Fruit fly (Drosophila melanogaster) whole organism, embryonic: ENCODE measurements around the gene CG1628.

Experiments
- BtbVII ChIP-seq: fragments of 200-800 bp; sonication (Bioruptor generic); optimal IDR thresholded peaks from 3 replicates; lab custom pipeline; 2017; ENCODE audit warnings: missing biosample characterization, mild to moderate bottlenecking, missing genetic modification characterization
- CG10267 ChIP-seq: fragments of 200-800 bp; sonication (Bioruptor generic); optimal IDR thresholded peaks from 2 replicates; lab custom pipeline; 2018; ENCODE audit warnings: missing biosample characterization, mild to moderate bottlenecking, missing genetic modification characterization, moderate library complexity
- CG10431 ChIP-seq: fragments of 200-800 bp; sonication (Bioruptor generic); optimal IDR thresholded peaks from 3 replicates; lab custom pipeline; 2018; ENCODE audit warnings: missing biosample characterization, mild to moderate bottlenecking, missing genetic modification characterization
- CG10654 ChIP-seq: fragments of 200-800 bp; sonication (Bioruptor generic); optimal IDR thresholded peaks from 2 replicates; lab custom pipeline; 2016; ENCODE audit warnings: missing biosample characterization, missing genetic modification characterization
- CG10979 ChIP-seq: fragments of 200-800 bp; sonication (Bioruptor generic); optimal IDR thresholded peaks from 2 replicates; lab custom pipeline; 2018; ENCODE audit warnings: missing biosample characterization, mild to moderate bottlenecking, missing genetic modification characterization, moderate library complexity
- CG11696 ChIP-seq: fragments of 200-800 bp; sonication (Bioruptor generic); IDR thresholded peaks from 2 replicates; pipeline ENCODE4 v1.3.6; 2022; ENCODE audit warnings: missing biosample characterization, missing genetic modification characterization
- CG12155 ChIP-seq: fragments of 200-800 bp; sonication (Bioruptor generic); optimal IDR thresholded peaks from 3 replicates; lab custom pipeline; 2016; ENCODE audit warnings: missing biosample characterization, missing genetic modification characterization
- CG12659 ChIP-seq: fragments of 200-800 bp; sonication (Bioruptor generic); optimal IDR thresholded peaks from 3 replicates; lab custom pipeline; 2017; ENCODE audit warnings: mild to moderate bottlenecking, missing biosample characterization, missing genetic modification reagents, missing genetic modification characterization
- CG12942 ChIP-seq: fragments of 200-800 bp; sonication (Bioruptor generic); optimal IDR thresholded peaks from 3 replicates; lab custom pipeline; 2016; ENCODE audit warnings: missing biosample characterization, missing genetic modification characterization
- CG13624 ChIP-seq: fragments of 200-800 bp; sonication (Bioruptor generic); optimal IDR thresholded peaks from 2 replicates; lab custom pipeline; 2016; ENCODE audit warnings: missing biosample characterization, missing genetic modification characterization
- CG14050 ChIP-seq: fragments of 200-800 bp; sonication (Bioruptor generic); IDR thresholded peaks from 3 replicates; pipeline ENCODE4 v1.3.6; 2022; ENCODE audit warnings: missing biosample characterization, missing genetic modification characterization
- CG1529 ChIP-seq: fragments of 200-800 bp; sonication (Bioruptor generic); optimal IDR thresholded peaks from 3 replicates; lab custom pipeline; 2018; ENCODE audit warnings: missing biosample characterization, missing genetic modification characterization
- CG17328 ChIP-seq: fragments of 200-800 bp; sonication (Bioruptor generic); IDR thresholded peaks from 2 replicates; pipeline ENCODE4 v1.3.6; 2022; ENCODE audit warnings: missing biosample characterization, missing genetic modification characterization
- CG17802 ChIP-seq: fragments of 200-800 bp; sonication (Bioruptor generic); optimal IDR thresholded peaks from 2 replicates; lab custom pipeline; 2018; ENCODE audit warnings: missing biosample characterization, mild to moderate bottlenecking, missing genetic modification characterization, moderate library complexity
- CG18599 ChIP-seq: fragments of 200-800 bp; sonication (Bioruptor generic); optimal IDR thresholded peaks from 3 replicates; lab custom pipeline; 2017; ENCODE audit warnings: missing biosample characterization, missing genetic modification characterization, mild to moderate bottlenecking, moderate library complexity, missing genetic modification reagents
- CG18764 ChIP-seq: fragments of 200-800 bp; sonication (Bioruptor generic); optimal IDR thresholded peaks from 3 replicates; lab custom pipeline; 2016; ENCODE audit warnings: missing biosample characterization, missing genetic modification characterization
- CG2120 ChIP-seq: fragments of 200-800 bp; sonication (Bioruptor generic); optimal IDR thresholded peaks from 3 replicates; lab custom pipeline; 2016; ENCODE audit warnings: missing biosample characterization, missing genetic modification characterization
- CG2678 ChIP-seq: fragments of 200-800 bp; sonication (Bioruptor generic); optimal IDR thresholded peaks from 3 replicates; lab custom pipeline; 2019; ENCODE audit warnings: missing biosample characterization, mild to moderate bottlenecking, missing genetic modification characterization, moderate library complexity
- CG6254 ChIP-seq: fragments of 200-800 bp; sonication (Bioruptor generic); optimal IDR thresholded peaks from 3 replicates; lab custom pipeline; 2017; ENCODE audit warnings: mild to moderate bottlenecking, missing biosample characterization, missing genetic modification reagents, missing genetic modification characterization
- CG7839 ChIP-seq: fragments of 200-800 bp; sonication (Bioruptor generic); optimal IDR thresholded peaks from 3 replicates; lab custom pipeline; 2018; ENCODE audit warnings: missing biosample characterization, mild to moderate bottlenecking, missing genetic modification characterization, moderate library complexity
- CG8281 ChIP-seq: fragments of 200-800 bp; sonication (Bioruptor generic); optimal IDR thresholded peaks from 2 replicates; lab custom pipeline; 2018; ENCODE audit warnings: missing biosample characterization, mild to moderate bottlenecking, missing genetic modification characterization, moderate library complexity
- CG8765 ChIP-seq: fragments of 200-800 bp; sonication (Bioruptor generic); IDR thresholded peaks from 2 replicates; pipeline ENCODE4 v1.3.6; 2022; ENCODE audit warnings: missing biosample characterization, missing genetic modification characterization
- Camta ChIP-seq: fragments of 200-800 bp; sonication (Bioruptor generic); optimal IDR thresholded peaks from 2 replicates; lab custom pipeline; 2016; ENCODE audit warnings: missing biosample characterization, missing genetic modification characterization
- Dref ChIP-seq: fragments of 200-800 bp; sonication (Bioruptor generic); IDR thresholded peaks from 2 replicates; pipeline ENCODE4 v1.3.6; 2022; ENCODE audit warnings: missing biosample characterization, missing genetic modification characterization
- ERR ChIP-seq: fragments of 200-800 bp; sonication (Bioruptor generic); optimal IDR thresholded peaks from 2 replicates; lab custom pipeline; 2016; ENCODE audit warnings: missing biosample characterization, missing genetic modification characterization
- HLH3B ChIP-seq: fragments of 200-800 bp; sonication (Bioruptor generic); IDR thresholded peaks from 2 replicates; pipeline ENCODE4 v1.3.6; 2022; ENCODE audit warnings: missing biosample characterization, missing genetic modification characterization
- Hmr ChIP-seq: fragments of 200-800 bp; sonication (Bioruptor generic); optimal IDR thresholded peaks from 3 replicates; lab custom pipeline; 2017; ENCODE audit warnings: mild to moderate bottlenecking, missing biosample characterization, missing genetic modification reagents, missing genetic modification characterization
- Hmx ChIP-seq: fragments of 200-800 bp; sonication (Bioruptor generic); optimal IDR thresholded peaks from 2 replicates; lab custom pipeline; 2016; ENCODE audit warnings: missing biosample characterization, missing genetic modification characterization
- Hr3 ChIP-seq: fragments of 200-800 bp; sonication (Bioruptor generic); optimal IDR thresholded peaks from 3 replicates; lab custom pipeline; 2016; ENCODE audit warnings: missing biosample characterization, missing genetic modification characterization
- NK7.1 ChIP-seq: fragments of 200-800 bp; sonication (Bioruptor generic); optimal IDR thresholded peaks from 3 replicates; lab custom pipeline; 2016; ENCODE audit warnings: missing biosample characterization, missing genetic modification characterization
- Oli ChIP-seq: fragments of 200-800 bp; sonication (Bioruptor generic); optimal IDR thresholded peaks from 2 replicates; lab custom pipeline; 2018; ENCODE audit warnings: missing biosample characterization, mild to moderate bottlenecking, missing genetic modification characterization, moderate library complexity
- Ptx1 ChIP-seq: fragments of 200-800 bp; sonication (Bioruptor generic); IDR thresholded peaks from 2 replicates; pipeline ENCODE4 v1.3.6; 2022; ENCODE audit warnings: missing biosample characterization, missing genetic modification characterization
- bcd ChIP-seq: fragments of 200-800 bp; sonication (Bioruptor generic); optimal IDR thresholded peaks from 2 replicates; lab custom pipeline; 2017; ENCODE audit warnings: missing biosample characterization, mild to moderate bottlenecking, missing genetic modification characterization
- cato ChIP-seq: fragments of 200-800 bp; sonication (Bioruptor generic); optimal IDR thresholded peaks from 2 replicates; lab custom pipeline; 2016; ENCODE audit warnings: missing biosample characterization, missing genetic modification characterization, borderline replicate concordance
- caup ChIP-seq: fragments of 200-800 bp; sonication (Bioruptor generic); optimal IDR thresholded peaks from 3 replicates; lab custom pipeline; 2017; ENCODE audit warnings: missing biosample characterization, mild to moderate bottlenecking, missing genetic modification characterization, moderate library complexity; ENCODE audit not compliant: severe bottlenecking
- croc ChIP-seq: fragments of 200-800 bp; sonication (Bioruptor generic); conservative IDR thresholded peaks from 3 replicates; pipeline ENCODE4 v1.3.6; 2022; ENCODE audit warnings: missing biosample characterization, missing genetic modification characterization
- dati ChIP-seq: fragments of 200-800 bp; sonication (Bioruptor generic); IDR thresholded peaks from 2 replicates; pipeline ENCODE4 v1.3.6; 2022; ENCODE audit warnings: missing biosample characterization, missing genetic modification characterization
- en ChIP-seq: fragments of 200-800 bp; sonication (Bioruptor generic); optimal IDR thresholded peaks from 2 replicates; lab custom pipeline; 2016; ENCODE audit warnings: missing biosample characterization, missing genetic modification characterization
- gfzf ChIP-seq: fragments of 200-800 bp; sonication (Bioruptor generic); optimal IDR thresholded peaks from 2 replicates; lab custom pipeline; 2016; ENCODE audit warnings: missing biosample characterization, mild to moderate bottlenecking, missing genetic modification characterization, moderate library complexity
- hkb ChIP-seq, 2 experiments: fragments of 200-800 bp in 1 of 2; fragments of >200 bp in 1 of 2; sonication (Bioruptor generic) in 1 of 2; IDR thresholded peaks in 1 of 2; optimal IDR thresholded peaks in 1 of 2; 2 replicates each; pipeline versions ENCODE4 v1.3.6 to Lab custom; 2017 to 2022; ENCODE audit warnings: missing biosample characterization in 1 of 2, missing genetic modification characterization in 1 of 2
- maf-S ChIP-seq: fragments of 200-800 bp; sonication (Bioruptor generic); optimal IDR thresholded peaks from 2 replicates; lab custom pipeline; 2016; ENCODE audit warnings: missing biosample characterization, missing genetic modification characterization
- mam ChIP-seq: fragments of 200-800 bp; sonication (Bioruptor generic); optimal IDR thresholded peaks from 3 replicates; lab custom pipeline; 2016; ENCODE audit warnings: missing biosample characterization, missing genetic modification characterization
- onecut ChIP-seq: fragments of 200-800 bp; sonication (Bioruptor generic); IDR thresholded peaks from 2 replicates; pipeline ENCODE4 v1.3.6; 2022; ENCODE audit warnings: missing biosample characterization, missing genetic modification characterization
- phol ChIP-seq: fragments of 200-800 bp; sonication (Bioruptor generic); optimal IDR thresholded peaks from 3 replicates; lab custom pipeline; 2018; ENCODE audit warnings: missing biosample characterization, mild to moderate bottlenecking, missing genetic modification characterization, moderate library complexity
- psq ChIP-seq: fragments of 200-800 bp; sonication (Bioruptor generic); optimal IDR thresholded peaks from 2 replicates; lab custom pipeline; 2017; ENCODE audit warnings: missing biosample characterization, missing genetic modification characterization
- ranshi ChIP-seq: fragments of 200-800 bp; sonication (Bioruptor generic); IDR thresholded peaks from 2 replicates; pipeline ENCODE4 v1.3.6; 2022; ENCODE audit warnings: missing biosample characterization, missing genetic modification characterization
- row ChIP-seq: fragments of 200-800 bp; sonication (Bioruptor generic); IDR thresholded peaks from 3 replicates; pipeline ENCODE4 v1.3.6; 2022; ENCODE audit warnings: missing biosample characterization, missing genetic modification characterization
- seq ChIP-seq: fragments of 200-800 bp; sonication (Bioruptor generic); IDR thresholded peaks from 2 replicates; pipeline ENCODE4 v1.3.6; 2022; ENCODE audit warnings: missing biosample characterization, missing genetic modification characterization
- tap ChIP-seq: fragments of 200-800 bp; optimal IDR thresholded peaks from 3 replicates; lab custom pipeline; 2019; ENCODE audit warnings: missing biosample characterization, mild to moderate bottlenecking, missing genetic modification characterization, moderate library complexity
- vfl ChIP-seq: fragments of 200-800 bp; sonication (Bioruptor generic); optimal IDR thresholded peaks from 2 replicates; lab custom pipeline; 2016; ENCODE audit warnings: missing biosample characterization, missing genetic modification characterization
- zf30C ChIP-seq: fragments of 200-800 bp; sonication (Bioruptor generic); optimal IDR thresholded peaks from 3 replicates; lab custom pipeline; 2018; ENCODE audit warnings: missing biosample characterization, mild to moderate bottlenecking, missing genetic modification characterization

CG1628 gene

dm6 chrX:10628874-10629273 is 26.4 kb upstream of the CG1628 start (continued):
- TF ChIP-seq phol (tag; lab: Kevin White, UChicago): peak; percentile 49
- TF ChIP-seq vfl (GFP tag; lab: Kevin White, UChicago): no peak
- TF ChIP-seq tap (tag; lab: Kevin White, UChicago): no peak
- TF ChIP-seq CG6254 (GFP tag; lab: Kevin White, UChicago): peak; percentile 2
- peak; percentile 77 for TF ChIP-seq CG2120
- TF ChIP-seq CG1529 (GFP tag; lab: Kevin White, UChicago): no peak
- peak; percentile 1 for TF ChIP-seq maf-S (GFP tag; lab: Kevin White, UChicago)
- TF ChIP-seq CG12659 (GFP tag; lab: Kevin White, UChicago): peak; percentile 42
- TF ChIP-seq NK7.1 (GFP tag; lab: Kevin White, UChicago): peak; percentile 43
- peak; percentile 13 for TF ChIP-seq CG12155
- TF ChIP-seq gfzf (GFP tag; lab: Kevin White, UChicago): no peak
- TF ChIP-seq CG13624 (GFP tag; lab: Kevin White, UChicago): peak; percentile 30
- peak; percentile 16 for TF ChIP-seq Hr3 (GFP tag; lab: Kevin White, UChicago)
- TF ChIP-seq CG10979: peak; percentile 59
- no peak for TF ChIP-seq psq (GFP tag; lab: Kevin White, UChicago)
- TF ChIP-seq bcd (GFP tag; lab: Kevin White, UChicago): peak; percentile 42
- no peak for TF ChIP-seq CG18764 (GFP tag; lab: Kevin White, UChicago)
- 0 out of 2 replicates have a peak, but pooled peaks have one; percentile 35 for TF ChIP-seq CG17328 (GFP tag; lab: Robert Waterston, UW)
- TF ChIP-seq CG2678 (tag; lab: Kevin White, UChicago): peak; percentile 80
- peak; percentile 53 for TF ChIP-seq Oli
- TF ChIP-seq row: peak; percentile 47; the same call in 2 of the 3 replicates
- peak; percentile 46 for TF ChIP-seq CG10267 (tag; lab: Kevin White, UChicago)
- no peak for TF ChIP-seq en (GFP tag; lab: Kevin White, UChicago)
- TF ChIP-seq Hmx (GFP tag; lab: Kevin White, UChicago): peak; percentile 21
- no peak for TF ChIP-seq ranshi (GFP tag; lab: Robert Waterston, UW)
- no peak for TF ChIP-seq HLH3B (GFP tag; lab: Robert Waterston, UW)
- TF ChIP-seq CG7839: peak; percentile 67
- no peak for TF ChIP-seq CG11696 (GFP tag; lab: Robert Waterston, UW)
- TF ChIP-seq zf30C (GFP tag; lab: Kevin White, UChicago): no peak
- TF ChIP-seq dati: no peak
- peak; percentile 11 for TF ChIP-seq CG12942
- no peak for TF ChIP-seq cato (GFP tag; lab: Kevin White, UChicago)
- peak; percentile 33; the same call in 1 of the 2 replicates for TF ChIP-seq Ptx1 (GFP tag; lab: Robert Waterston, UW)
- no peak for TF ChIP-seq onecut (GFP tag; lab: Robert Waterston, UW)
- TF ChIP-seq BtbVII: no peak
- no peak for TF ChIP-seq croc (GFP tag; lab: Robert Waterston, UW)
- TF ChIP-seq CG10431: no peak
- no peak for TF ChIP-seq hkb (optimal IDR thresholded peaks at IDR 0.05; lab: Kevin White, UChicago)
- 0 out of 2 replicates have a peak, but pooled peaks have one; percentile 37 for TF ChIP-seq hkb (GFP tag; IDR thresholded peaks at IDR 0.05; lab: Robert Waterston, UW)
- TF ChIP-seq Camta (GFP tag; lab: Kevin White, UChicago): peak; percentile 10
- TF ChIP-seq seq (GFP tag; lab: Robert Waterston, UW): 0 out of 2 replicates have a peak, but pooled peaks have one; percentile 19
- peak; percentile 67 for TF ChIP-seq Hmr (GFP tag; lab: Kevin White, UChicago)
- TF ChIP-seq CG8765: no peak
- TF ChIP-seq CG17802: no peak
- no peak for TF ChIP-seq ERR (GFP tag; lab: Kevin White, UChicago)
- TF ChIP-seq mam (GFP tag; lab: Kevin White, UChicago): peak; percentile 34
- peak; percentile 78 for TF ChIP-seq CG18599
- no peak for TF ChIP-seq CG10654
- TF ChIP-seq CG8281 (tag; lab: Kevin White, UChicago): no peak
- no peak for TF ChIP-seq CG14050 (GFP tag; lab: Robert Waterston, UW)
- TF ChIP-seq Dref (GFP tag; lab: Robert Waterston, UW): no peak
- peak; percentile 51 for TF ChIP-seq caup (GFP tag; lab: Kevin White, UChicago)
